Fruit fly (Drosophila melanogaster): ENCODE data around the gene CG15628.
A peak's percentile ranks its signal among the peaks of the same experiment; 100 is the strongest.

Gene CG15628

DNA sequence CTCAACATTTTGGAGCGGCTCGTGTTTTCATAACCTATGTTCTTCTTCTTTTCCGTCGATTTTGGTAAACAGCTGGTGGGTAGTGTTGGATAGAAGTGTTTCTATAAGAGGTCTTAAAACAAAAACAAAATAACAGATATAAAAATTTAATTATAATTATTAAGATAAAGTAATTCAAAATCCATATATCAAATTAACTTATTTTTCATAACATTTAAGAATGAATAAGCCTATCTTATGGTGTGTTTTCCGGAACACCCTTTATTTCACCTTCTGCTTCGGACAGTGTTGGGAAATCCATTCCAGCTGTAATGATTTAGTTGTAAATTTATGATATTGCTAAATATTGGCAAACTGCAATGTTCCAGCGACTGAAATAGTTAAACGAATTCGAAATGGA is 28.8 kb downstream of the CG15628 start, which contains the start of the genes mRpS2 and Mon1 (continued):
- TF ChIP-seq CG17328 (GFP tag; IDR thresholded peaks at IDR 0.05) (peak; percentile 97), NK7.1 (GFP tag; optimal IDR thresholded peaks at IDR 0.05) (peak; percentile 49), fd3F (GFP tag; optimal IDR thresholded peaks at IDR 0.05) (peak; percentile 95), CG43689 (GFP tag; IDR thresholded peaks at IDR 0.05) (peak; percentile 88), CG6254 (GFP tag; optimal IDR thresholded peaks at IDR 0.05) (peak; percentile 89), CG8944 (GFP tag; optimal IDR thresholded peaks at IDR 0.05) (peak; percentile 69), wor (GFP tag; IDR thresholded peaks at IDR 0.05) (peak; percentile 89), CG17802 (tag; optimal IDR thresholded peaks at IDR 0.05) (peak; percentile 76), Bdp1 (GFP tag; optimal IDR thresholded peaks at IDR 0.05) (peak; percentile 75), CG10366 (GFP tag; IDR thresholded peaks at IDR 0.05) (peak; percentile 96), Neu2 (GFP tag; optimal IDR thresholded peaks at IDR 0.05; ENCODE audit: borderline replicate concordance) (no peak), lola (GFP tag; optimal IDR thresholded peaks at IDR 0.05) (peak in 1 of 3 experiments; percentile 94), HLH3B (GFP tag; IDR thresholded peaks at IDR 0.05) (peak; percentile 95), trh (GFP tag; optimal IDR thresholded peaks at IDR 0.05) (peak; percentile 84), Blimp-1 (GFP tag; optimal IDR thresholded peaks at IDR 0.05) (peak; percentile 95), Kr (GFP tag; optimal IDR thresholded peaks at IDR 0.05) (peak; percentile 16), CG12299 (tag; optimal IDR thresholded peaks at IDR 0.05) (peak; percentile 91), Poxn (GFP tag; IDR thresholded peaks at IDR 0.05) (peak; percentile 82), sens-2 (GFP tag; IDR thresholded peaks at IDR 0.05) (peak; percentile 88), CG4282 (GFP tag; optimal IDR thresholded peaks at IDR 0.05) (peak; percentile 57), CG5180 (GFP tag; optimal IDR thresholded peaks at IDR 0.05) (peak; percentile 74), nmo (GFP tag; optimal IDR thresholded peaks at IDR 0.05) (peak; percentile 94), CG9797 (GFP tag; optimal IDR thresholded peaks at IDR 0.05) (peak; percentile 16), Adf1 (GFP tag; IDR thresholded peaks at IDR 0.05) (peak; percentile 78), bigmax (GFP tag; optimal IDR thresholded peaks at IDR 0.05) (peak; percentile 69), sens (GFP tag) (peak; percentile 97), chn (GFP tag; optimal IDR thresholded peaks at IDR 0.05) (peak; percentile 90), unc-4 (GFP tag; IDR thresholded peaks at IDR 0.05; ENCODE audit: partially characterized antibody) (peak; percentile 36; the same call in 1 of the 2 replicates), CG1024 (GFP tag; IDR thresholded peaks at IDR 0.05) (peak; percentile 91), peb (GFP tag; IDR thresholded peaks at IDR 0.05) (peak; percentile 86), al (GFP tag; IDR thresholded peaks at IDR 0.05) (peak; percentile 96), Deaf1 (tag; optimal IDR thresholded peaks at IDR 0.05) (peak; percentile 72), bab2 (GFP tag; optimal IDR thresholded peaks at IDR 0.05) (peak; percentile 83), MBD-R2 (GFP tag; IDR thresholded peaks at IDR 0.05) (peak; percentile 99), Rx (GFP tag; IDR thresholded peaks at IDR 0.05) (peak; percentile 87), bsh (GFP tag; optimal IDR thresholded peaks at IDR 0.05) (peak; percentile 67 to 95), Dad (GFP tag; optimal IDR thresholded peaks at IDR 0.05) (peak; percentile 73), CG7963 (GFP tag; IDR thresholded peaks at IDR 0.05; ENCODE audit: partially characterized antibody) (no peak), ap (GFP tag; IDR thresholded peaks at IDR 0.05) (peak; percentile 96), ab (GFP tag; optimal IDR thresholded peaks at IDR 0.05) (peak; percentile 60), CG12659 (GFP tag; optimal IDR thresholded peaks at IDR 0.05) (peak; percentile 96), Taf1 (GFP tag; IDR thresholded peaks at IDR 0.05) (peak; percentile 92), toy (GFP tag; IDR thresholded peaks at IDR 0.05) (peak; percentile 94), az2 (GFP tag; optimal IDR thresholded peaks at IDR 0.05) (peak; percentile 95), NC2β (GFP tag; optimal IDR thresholded peaks at IDR 0.05) (peak; percentile 48), ems (GFP tag; optimal IDR thresholded peaks at IDR 0.05) (peak; percentile 83), NC2α (GFP tag; optimal IDR thresholded peaks at IDR 0.05) (peak; percentile 6), jigr1 (GFP tag; IDR thresholded peaks at IDR 0.05) (peak; percentile 77), CG31365 (tag; optimal IDR thresholded peaks at IDR 0.05) (peak; percentile 48), Ravus (GFP tag; IDR thresholded peaks at IDR 0.05) (peak; percentile 88), salm (tag; optimal IDR thresholded peaks at IDR 0.05) (peak; percentile 72)
